Worm (Caenorhabditis elegans): ENCODE data around the gene K10F12.7.

DNA sequence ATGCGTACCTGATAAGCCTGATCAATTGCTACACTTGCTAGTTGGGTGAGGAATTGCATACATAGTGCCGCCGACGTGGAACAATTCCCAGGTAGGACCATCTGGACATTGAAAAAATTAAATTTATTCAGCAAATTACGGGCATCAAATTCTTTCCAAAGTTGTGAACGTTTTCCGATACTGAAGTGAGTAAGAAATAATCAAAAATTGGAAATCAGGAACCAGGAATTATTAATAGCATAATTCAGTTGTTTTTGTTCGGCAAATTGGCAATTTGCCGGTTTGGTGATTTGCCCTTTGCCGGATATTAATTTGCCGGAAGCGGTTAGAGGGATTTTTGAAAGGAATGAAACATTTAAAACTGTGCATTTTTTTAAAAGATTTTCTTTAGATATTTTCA lies 1.2 kb downstream of the K10F12.7 start, which contains the start of gene gsto-3:
- TF ChIP-seq ztf-23 (GFP tag; IDR thresholded peaks at IDR 0.05) = no peak
- TF ChIP-seq tab-1 (GFP tag; IDR thresholded peaks at IDR 0.05) = no peak
- TF ChIP-seq med-1 (GFP tag; optimal IDR thresholded peaks at IDR 0.05; ENCODE audit: insufficient read depth) = no peak
- no peak for TF ChIP-seq cog-1 (tag; optimal IDR thresholded peaks at IDR 0.05)
- no peak for TF ChIP-seq T22C8.4 (GFP tag; IDR thresholded peaks at IDR 0.05)
